Worm (Caenorhabditis elegans): ENCODE results near the gene Y39A3A.4.
A peak's percentile ranks its signal among the peaks of the same experiment; 100 is the strongest.

Gene Y39A3A.4

ce11 chrIII:2099808-2100366 is 23.5 kb upstream of the Y39A3A.4 start (continued):
- TF ChIP-seq ztf-26 (tag; optimal IDR thresholded peaks at IDR 0.05) (peak; percentile 28), B0336.3 (GFP tag; IDR thresholded peaks at IDR 0.05) (0 out of 2 replicates have a peak, but pooled peaks have one; percentile 17), madf-8 (GFP tag; conservative IDR thresholded peaks at IDR 0.05) (no peak), ccch-3 (GFP tag; optimal IDR thresholded peaks at IDR 0.05) (no peak), lir-1 (GFP tag; conservative IDR thresholded peaks at IDR 0.05) (no peak), ceh-100 (GFP tag; IDR thresholded peaks at IDR 0.05) (no peak), sea-2 (GFP tag; IDR thresholded peaks at IDR 0.05) (no peak), K12H6.12 (tag; optimal IDR thresholded peaks at IDR 0.05) (no peak)

- no peak for TF ChIP-seq let-607 (tag; optimal IDR thresholded peaks at IDR 0.05)
- no peak for TF ChIP-seq lin-35 (GFP tag; optimal IDR thresholded peaks at IDR 0.05)
- TF ChIP-seq bed-1 (GFP tag; IDR thresholded peaks at IDR 0.05) = no peak
- no peak for TF ChIP-seq ama-1 (optimal IDR thresholded peaks at IDR 0.05)
- TF ChIP-seq ama-1 (GFP tag; optimal IDR thresholded peaks at IDR 0.05) = no peak
- TF ChIP-seq egl-44 (GFP tag; IDR thresholded peaks at IDR 0.05) = no peak
- TF ChIP-seq nhr-90 (tag; optimal IDR thresholded peaks at IDR 0.05) = no peak
- no peak for TF ChIP-seq ztf-25 (GFP tag; IDR thresholded peaks at IDR 0.05)
- TF ChIP-seq hsf-1 (GFP tag; IDR thresholded peaks at IDR 0.05) = no peak
- no peak for TF ChIP-seq sdz-38 (tag; optimal IDR thresholded peaks at IDR 0.05)
- no peak for TF ChIP-seq athp-1 (tag; optimal IDR thresholded peaks at IDR 0.05)
- no peak for TF ChIP-seq cebp-1 (GFP tag; IDR thresholded peaks at IDR 0.05)
- no peak for TF ChIP-seq cebp-1 (tag; optimal IDR thresholded peaks at IDR 0.05)
- no peak for TF ChIP-seq snpc-3.4 (tag; optimal IDR thresholded peaks at IDR 0.05)
- TF ChIP-seq hlh-26 (GFP tag; conservative IDR thresholded peaks at IDR 0.05) = no peak
- no peak for TF ChIP-seq atf-7 (tag; optimal IDR thresholded peaks at IDR 0.05)
- no peak for TF ChIP-seq chd-7 (tag; optimal IDR thresholded peaks at IDR 0.05)
- no peak for TF ChIP-seq repo-1 (tag; optimal IDR thresholded peaks at IDR 0.05)
- TF ChIP-seq nfya-1 (tag; optimal IDR thresholded peaks at IDR 0.05; ENCODE audit: borderline replicate concordance, insufficient read depth) = no peak
- no peak for TF ChIP-seq sea-2 (GFP tag; IDR thresholded peaks at IDR 0.05)
- TF ChIP-seq rcor-1 (GFP tag; IDR thresholded peaks at IDR 0.05) = no peak
- no peak for TF ChIP-seq ztf-28 (GFP tag; IDR thresholded peaks at IDR 0.05)
Measured at ce11 chrIII:2098185-2098584, 21.8 kb upstream of the Y39A3A.4 start.

- no peak for TF ChIP-seq Y95B8A.8 (GFP tag; IDR thresholded peaks at IDR 0.05)
- TF ChIP-seq athp-1 (tag; optimal IDR thresholded peaks at IDR 0.05) = no peak
- no peak for TF ChIP-seq madf-6 (GFP tag; IDR thresholded peaks at IDR 0.05)
- TF ChIP-seq nhr-120 (GFP tag; IDR thresholded peaks at IDR 0.05) = no peak
- no peak for TF ChIP-seq madf-8 (GFP tag; conservative IDR thresholded peaks at IDR 0.05)
Measured at ce11 chrIII:2092409-2092808, 16.0 kb upstream of the Y39A3A.4 start, which contains the start of gene Y48G9A.9. Y48G9A.9 (plus strand) TSS chrIII:2092709.

- peak; percentile 30 for TF ChIP-seq nhr-80 (tag; optimal IDR thresholded peaks at IDR 0.05)
- TF ChIP-seq Y67H2A.10 (GFP tag; conservative IDR thresholded peaks at IDR 0.05) = no peak
- TF ChIP-seq F10E7.11 (tag; optimal IDR thresholded peaks at IDR 0.05) = no peak
- no peak for TF ChIP-seq tbp1 (GFP tag; optimal IDR thresholded peaks at IDR 0.05)
Measured at ce11 chrIII:2091367-2091766, 15.0 kb upstream of the Y39A3A.4 start.

Measured in whole organism, young adult.